Worm (Caenorhabditis elegans) whole organism, young adult: ENCODE results near the gene F35G12.7.

Source experiments
- B0261.1 ChIP-seq: sonication (generic microtip); optimal IDR thresholded peaks from 2 replicates; lab custom pipeline; 2016; ENCODE audit warnings: mild to moderate bottlenecking, missing genetic modification characterization, moderate library complexity, missing compliant biosample characterization
- C17E4.6 ChIP-seq: fragments of 200-800 bp; sonication (Bioruptor generic); IDR thresholded peaks from 2 replicates; pipeline ENCODE4 v1.3.6; 2022; ENCODE audit warnings: missing genetic modification reagents, missing genetic modification characterization, missing compliant biosample characterization
- D2030.7 ChIP-seq: fragments of 200-800 bp; sonication (Bioruptor generic); IDR thresholded peaks from 2 replicates; pipeline ENCODE4 v1.3.6; 2022; ENCODE audit warnings: missing genetic modification reagents, missing genetic modification characterization, missing compliant biosample characterization
- F22D6.2 ChIP-seq: sonication (generic microtip); optimal IDR thresholded peaks from 2 replicates; lab custom pipeline; 2016; ENCODE audit warnings: mild to moderate bottlenecking, missing genetic modification characterization, missing compliant biosample characterization
- F23B12.7 ChIP-seq: sonication (generic microtip); optimal IDR thresholded peaks from 2 replicates; lab custom pipeline; 2017; ENCODE audit warnings: missing genetic modification characterization, mild to moderate bottlenecking, missing compliant biosample characterization, antibody characterized with exemption, moderate library complexity; ENCODE audit not compliant: insufficient read depth
- F55B11.4 ChIP-seq: sonication (generic microtip); optimal IDR thresholded peaks from 2 replicates; lab custom pipeline; 2016; ENCODE audit warnings: missing compliant biosample characterization, missing genetic modification characterization, borderline replicate concordance; ENCODE audit not compliant: insufficient read depth
- T07F8.4 ChIP-seq: sonication (generic microtip); optimal IDR thresholded peaks from 2 replicates; lab custom pipeline; 2016; ENCODE audit warnings: mild to moderate bottlenecking, missing genetic modification characterization, moderate library complexity, missing compliant biosample characterization
- T26A5.8 ChIP-seq: sonication (generic microtip); optimal IDR thresholded peaks from 2 replicates; lab custom pipeline; 2016; ENCODE audit warnings: missing genetic modification characterization, missing compliant biosample characterization
- Y79H2A.3 ChIP-seq: fragments of 200-800 bp; sonication (Bioruptor generic); conservative IDR thresholded peaks from 2 replicates; pipeline ENCODE4 v1.3.6; 2022; ENCODE audit warnings: missing genetic modification reagents, missing genetic modification characterization, missing compliant biosample characterization
- akir-1 ChIP-seq: fragments of 200-800 bp; sonication (Bioruptor generic); optimal IDR thresholded peaks from 2 replicates; lab custom pipeline; 2018; ENCODE audit warnings: mild to moderate bottlenecking, missing genetic modification characterization, moderate library complexity, missing compliant biosample characterization
- ama-1 ChIP-seq, 3 experiments: fragments of 150-350 bp in 1 of 3; sonication (generic microtip) in 2 of 3; optimal IDR thresholded peaks; 2 replicates each; lab custom pipeline; 2014 to 2018; ENCODE audit warnings: missing biosample characterization in 2 of 3, missing genetic modification characterization in 2 of 3, missing genetic modification reagents in 2 of 3
- aptf-3 ChIP-seq: fragments of 200-800 bp; sonication (Bioruptor generic); IDR thresholded peaks from 2 replicates; pipeline ENCODE4 v1.3.6; 2022; ENCODE audit warnings: missing genetic modification characterization, missing compliant biosample characterization
- atf-7 ChIP-seq: sonication (generic microtip); optimal IDR thresholded peaks from 2 replicates; lab custom pipeline; 2017; ENCODE audit warnings: mild to moderate bottlenecking, missing genetic modification characterization, missing compliant biosample characterization
- attf-3 ChIP-seq: fragments of 200-800 bp; sonication (Bioruptor generic); conservative IDR thresholded peaks from 2 replicates; pipeline ENCODE4 v1.3.6; 2022; ENCODE audit warnings: missing genetic modification reagents, missing genetic modification characterization, missing compliant biosample characterization
- attf-5 ChIP-seq: fragments of 200-800 bp; sonication (Bioruptor generic); optimal IDR thresholded peaks from 2 replicates; lab custom pipeline; 2018; ENCODE audit warnings: mild to moderate bottlenecking, missing genetic modification characterization, missing compliant biosample characterization
- cebp-2 ChIP-seq: fragments of 200-800 bp; sonication (Bioruptor generic); IDR thresholded peaks from 2 replicates; pipeline ENCODE4 v1.3.6; 2022; ENCODE audit warnings: missing genetic modification characterization, missing compliant biosample characterization
- ceh-27 ChIP-seq: fragments of 200-800 bp; sonication (Bioruptor generic); optimal IDR thresholded peaks from 2 replicates; lab custom pipeline; 2018; ENCODE audit warnings: mild to moderate bottlenecking, missing genetic modification characterization, moderate library complexity, missing compliant biosample characterization
- dpff-1 ChIP-seq: sonication (generic microtip); optimal IDR thresholded peaks from 2 replicates; lab custom pipeline; 2017; ENCODE audit warnings: mild to moderate bottlenecking, missing genetic modification characterization, missing compliant biosample characterization
- hlh-12 ChIP-seq: sonication (generic microtip); optimal IDR thresholded peaks from 2 replicates; lab custom pipeline; 2016; ENCODE audit warnings: missing genetic modification characterization, missing compliant biosample characterization
- hsf-1 ChIP-seq: fragments of 200-800 bp; sonication (Bioruptor generic); IDR thresholded peaks from 2 replicates; pipeline ENCODE4 v1.3.6; 2022; ENCODE audit warnings: missing genetic modification reagents, missing genetic modification characterization, missing compliant biosample characterization
- let-607 ChIP-seq, 2 experiments: fragments of 200-800 bp in 1 of 2; sonication (Bioruptor generic) in 1 of 2; sonication (generic microtip) in 1 of 2; optimal IDR thresholded peaks; 2 replicates each; lab custom pipeline; 2016 to 2018; ENCODE audit warnings: mild to moderate bottlenecking in 2 of 2, missing compliant biosample characterization in 2 of 2, missing genetic modification characterization in 2 of 2, moderate library complexity in 2 of 2, missing genotype in 1 of 2
- lin-26 ChIP-seq: fragments of 200-800 bp; sonication (Bioruptor generic); IDR thresholded peaks from 2 replicates; pipeline ENCODE4 v1.3.6; 2022; ENCODE audit warnings: missing genetic modification reagents, missing genetic modification characterization, missing compliant biosample characterization
- lin-35 ChIP-seq, 3 experiments: fragments of 150-350 bp in 2 of 3; sonication (generic microtip) in 1 of 3; optimal IDR thresholded peaks; 2 replicates each; lab custom pipeline; 2014 to 2018; ENCODE audit warnings: missing biosample characterization in 3 of 3, missing genetic modification characterization in 3 of 3, missing genetic modification reagents in 3 of 3
- lsl-1 ChIP-seq: fragments of 200-800 bp; sonication (Bioruptor generic); optimal IDR thresholded peaks from 2 replicates; lab custom pipeline; 2018; ENCODE audit warnings: mild to moderate bottlenecking, missing genetic modification characterization, moderate library complexity, missing compliant biosample characterization
- lsy-27 ChIP-seq: sonication (generic microtip); optimal IDR thresholded peaks from 2 replicates; lab custom pipeline; 2017; ENCODE audit warnings: missing genetic modification characterization, mild to moderate bottlenecking, missing compliant biosample characterization, antibody characterized with exemption, missing genotype, borderline replicate concordance; ENCODE audit not compliant: insufficient read depth
- nfyb-1 ChIP-seq: fragments of 200-800 bp; sonication (Bioruptor generic); IDR thresholded peaks from 2 replicates; pipeline ENCODE4 v1.3.6; 2022; ENCODE audit warnings: missing genetic modification reagents, missing genetic modification characterization, missing compliant biosample characterization
- nhr-120 ChIP-seq: fragments of 200-800 bp; sonication (Bioruptor generic); IDR thresholded peaks from 2 replicates; pipeline ENCODE4 v1.3.6; 2022; ENCODE audit warnings: missing genetic modification characterization, missing compliant biosample characterization
- nhr-179 ChIP-seq: sonication (generic microtip); optimal IDR thresholded peaks from 2 replicates; lab custom pipeline; 2016; ENCODE audit warnings: mild to moderate bottlenecking, missing genetic modification characterization, missing compliant biosample characterization
- nhr-80 ChIP-seq: sonication (generic microtip); optimal IDR thresholded peaks from 2 replicates; lab custom pipeline; 2016; ENCODE audit warnings: missing genetic modification characterization, missing compliant biosample characterization
- pha-4 ChIP-seq: fragments of 150-350 bp; sonication (generic microtip); optimal IDR thresholded peaks from 2 replicates; lab custom pipeline; 2014; ENCODE audit warnings: missing biosample characterization, missing genetic modification reagents, missing genetic modification characterization
- rcor-1 ChIP-seq: fragments of 200-800 bp; sonication (Bioruptor generic); IDR thresholded peaks from 2 replicates; pipeline ENCODE4 v1.3.6; 2022; ENCODE audit warnings: missing genetic modification reagents, missing genetic modification characterization, missing compliant biosample characterization
- snpc-1.1 ChIP-seq: sonication (generic microtip); optimal IDR thresholded peaks from 2 replicates; lab custom pipeline; 2017; ENCODE audit warnings: missing genetic modification characterization, mild to moderate bottlenecking, missing compliant biosample characterization, antibody characterized with exemption, moderate library complexity, missing genotype, missing genetic modification reagents; ENCODE audit not compliant: insufficient read depth
- snpc-1.3 ChIP-seq: sonication (generic microtip); optimal IDR thresholded peaks from 2 replicates; lab custom pipeline; 2017; ENCODE audit warnings: missing genetic modification characterization, mild to moderate bottlenecking, missing compliant biosample characterization, antibody characterized with exemption, moderate library complexity, missing genotype, missing genetic modification reagents; ENCODE audit not compliant: insufficient read depth
- snpc-3.4 ChIP-seq: sonication (generic microtip); optimal IDR thresholded peaks from 2 replicates; lab custom pipeline; 2017; ENCODE audit warnings: missing genetic modification characterization, mild to moderate bottlenecking, missing compliant biosample characterization, antibody characterized with exemption, moderate library complexity, missing genotype, missing genetic modification reagents
- tbp1 ChIP-seq: fragments of 200-800 bp; sonication (Bioruptor generic); optimal IDR thresholded peaks from 2 replicates; lab custom pipeline; 2018; ENCODE audit warnings: mild to moderate bottlenecking, missing genetic modification characterization, missing compliant biosample characterization
- tlf-1 ChIP-seq: fragments of 200-800 bp; sonication (Bioruptor generic); optimal IDR thresholded peaks from 2 replicates; lab custom pipeline; 2018; ENCODE audit warnings: mild to moderate bottlenecking, missing genetic modification characterization, missing compliant biosample characterization
- zfh-2 ChIP-seq: fragments of 200-800 bp; sonication (Bioruptor generic); conservative IDR thresholded peaks from 2 replicates; pipeline ENCODE4 v1.3.6; 2022; ENCODE audit warnings: missing genetic modification reagents, missing genetic modification characterization, missing compliant biosample characterization
- ztf-22 ChIP-seq: fragments of 200-800 bp; sonication (Bioruptor generic); optimal IDR thresholded peaks from 2 replicates; lab custom pipeline; 2018; ENCODE audit warnings: mild to moderate bottlenecking, missing genetic modification characterization, moderate library complexity, missing compliant biosample characterization
- ztf-3 ChIP-seq: fragments of 200-800 bp; sonication (Bioruptor generic); optimal IDR thresholded peaks from 2 replicates; lab custom pipeline; 2018; ENCODE audit warnings: mild to moderate bottlenecking, missing genetic modification characterization, missing compliant biosample characterization
- ztf-6 ChIP-seq: fragments of 200-800 bp; sonication (Bioruptor generic); IDR thresholded peaks from 2 replicates; pipeline ENCODE4 v1.3.6; 2022; ENCODE audit warnings: missing genetic modification reagents, missing genetic modification characterization, missing compliant biosample characterization

The F35G12.7 gene

ce11 chrIII:4603837-4604236 is 16.7 kb upstream of the F35G12.7 start:
- TF ChIP-seq lin-26 (GFP tag; lab: Robert Waterston, UW), result no peak
- TF ChIP-seq T26A5.8 (tag; lab: Kevin White, UChicago), result no peak

ce11 chrIII:4601286-4601685 is 14.2 kb upstream of the F35G12.7 start:
- TF ChIP-seq D2030.7, result no peak
- TF ChIP-seq pha-4, result no peak
- 0 out of 2 replicates have a peak, but pooled peaks have one; percentile 23 for TF ChIP-seq nfyb-1 (GFP tag; lab: Robert Waterston, UW)
- TF ChIP-seq zfh-2 (GFP tag; lab: Robert Waterston, UW), result no peak

- no peak for TF ChIP-seq lin-35 (GFP tag; optimal IDR thresholded peaks at IDR 0.05; lab: Kevin White, UChicago)
- TF ChIP-seq snpc-3.4 (tag; lab: Kevin White, UChicago), result no peak
- TF ChIP-seq nfyb-1 (GFP tag; lab: Robert Waterston, UW), result 0 out of 2 replicates have a peak, but pooled peaks have one; percentile 15
Measured at ce11 chrIII:4600139-4600762, 13.1 kb upstream of the F35G12.7 start, which contains the start of gene mab-21. Gene mab-21 (plus strand): TSS chrIII:4600753.

ce11 chrIII:4595771-4596227 is 8.7 kb upstream of the F35G12.7 start, which contains the start of gene asb-1:
Gene asb-1 (minus strand): TSS chrIII:4595821.
- TF ChIP-seq tlf-1 (GFP tag; lab: Kevin White, UChicago) (no peak), D2030.7 (peak; percentile 59), attf-5 (GFP tag; lab: Kevin White, UChicago) (no peak), lsy-27 (tag; lab: Kevin White, UChicago) (no peak), nhr-120 (GFP tag; lab: Robert Waterston, UW) (no peak), F23B12.7 (tag; lab: Kevin White, UChicago) (peak; percentile 45), T07F8.4 (tag; lab: Kevin White, UChicago) (no peak), hsf-1 (GFP tag; lab: Robert Waterston, UW) (0 out of 2 replicates have a peak, but pooled peaks have one; percentile 48), atf-7 (tag; lab: Kevin White, UChicago) (no peak), ztf-6 (GFP tag; lab: Robert Waterston, UW) (no peak), Y79H2A.3 (no peak), tbp1 (peak; percentile 13), hlh-12 (tag; lab: Kevin White, UChicago) (no peak), ztf-3 (GFP tag; lab: Kevin White, UChicago) (no peak), dpff-1 (no peak), rcor-1 (no peak), let-607 (tag; optimal IDR thresholded peaks at IDR 0.05; lab: Kevin White, UChicago) (no peak), nhr-80 (tag; lab: Kevin White, UChicago) (no peak), F55B11.4 (tag; lab: Kevin White, UChicago) (no peak), attf-3 (GFP tag; lab: Robert Waterston, UW) (no peak), lsl-1 (GFP tag; lab: Kevin White, UChicago) (peak; percentile 95), snpc-1.1 (tag; lab: Kevin White, UChicago) (no peak), snpc-1.3 (peak; percentile 40), ztf-22 (GFP tag; lab: Kevin White, UChicago) (no peak), cebp-2 (no peak), B0261.1 (tag; lab: Kevin White, UChicago) (no peak), C17E4.6 (GFP tag; lab: Robert Waterston, UW) (no peak), ceh-27 (no peak), ama-1 (optimal IDR thresholded peaks at IDR 0.05; lab: Kevin White, UChicago) (no peak), ama-1 (GFP tag; optimal IDR thresholded peaks at IDR 0.05; lab: Kevin White, UChicago) (no peak), akir-1 (GFP tag; lab: Kevin White, UChicago) (no peak), nhr-179 (no peak), lin-35 (GFP tag; optimal IDR thresholded peaks at IDR 0.05; lab: Kevin White, UChicago) (no peak), nfyb-1 (GFP tag; lab: Robert Waterston, UW) (0 out of 2 replicates have a peak, but pooled peaks have one; percentile 13), F22D6.2 (no peak), aptf-3 (no peak)
